Fruit fly (Drosophila melanogaster) whole organism, adult: Measurements from ENCODE around the gene CG33107.

Experiments
- CG11617 ChIP-seq: fragments of 200-800 bp; sonication (Bioruptor generic); optimal IDR thresholded peaks from 2 replicates; lab custom pipeline; 2017; ENCODE audit warnings: mild to moderate bottlenecking, missing biosample characterization, missing genetic modification reagents, missing genetic modification characterization
- CG12768 ChIP-seq: fragments of 200-800 bp; sonication (Bioruptor generic); optimal IDR thresholded peaks from 2 replicates; lab custom pipeline; 2017; ENCODE audit warnings: missing biosample characterization, missing genetic modification characterization, mild to moderate bottlenecking, moderate library complexity, missing genetic modification reagents
- CG14711 ChIP-seq: fragments of 200-800 bp; sonication (Bioruptor generic); optimal IDR thresholded peaks from 2 replicates; lab custom pipeline; 2018; ENCODE audit warnings: missing biosample characterization, mild to moderate bottlenecking, missing genetic modification characterization, moderate library complexity
- CG1620 ChIP-seq: fragments of 200-800 bp; sonication (Bioruptor generic); optimal IDR thresholded peaks from 2 replicates; lab custom pipeline; 2016; ENCODE audit warnings: missing biosample characterization, missing genetic modification characterization
- CG33017 ChIP-seq: fragments of 200-800 bp; sonication (Bioruptor generic); optimal IDR thresholded peaks from 2 replicates; lab custom pipeline; 2018; ENCODE audit warnings: missing biosample characterization, mild to moderate bottlenecking, missing genetic modification characterization, moderate library complexity
- CG5204 ChIP-seq: fragments of 200-800 bp; sonication (Bioruptor generic); optimal IDR thresholded peaks from 2 replicates; lab custom pipeline; 2016; ENCODE audit warnings: missing biosample characterization, missing genetic modification characterization
- CG7045 ChIP-seq: fragments of 200-800 bp; sonication (Bioruptor generic); optimal IDR thresholded peaks from 2 replicates; lab custom pipeline; 2017; ENCODE audit warnings: missing biosample characterization, mild to moderate bottlenecking, missing genetic modification characterization
- CG7101 ChIP-seq: fragments of 200-800 bp; sonication (Bioruptor generic); optimal IDR thresholded peaks from 2 replicates; lab custom pipeline; 2018; ENCODE audit warnings: missing biosample characterization, mild to moderate bottlenecking, missing genetic modification characterization, moderate library complexity
- Clk ChIP-seq: fragments of 200-800 bp; sonication (Bioruptor generic); optimal IDR thresholded peaks from 2 replicates; lab custom pipeline; 2017; ENCODE audit warnings: missing biosample characterization, missing genetic modification characterization
- Crg-1 ChIP-seq: fragments of 200-800 bp; sonication (Bioruptor generic); optimal IDR thresholded peaks from 2 replicates; lab custom pipeline; 2016; ENCODE audit warnings: missing biosample characterization, missing genetic modification characterization
- Hr96 ChIP-seq: fragments of 200-800 bp; sonication (Bioruptor generic); optimal IDR thresholded peaks from 2 replicates; lab custom pipeline; 2016; ENCODE audit warnings: missing biosample characterization, missing genetic modification characterization
- Mnt ChIP-seq: fragments of 200-800 bp; sonication (Bioruptor generic); optimal IDR thresholded peaks from 2 replicates; lab custom pipeline; 2016; ENCODE audit warnings: missing biosample characterization, mild to moderate bottlenecking, missing genetic modification characterization
- bab1 ChIP-seq: fragments of 200-800 bp; sonication (Bioruptor generic); optimal IDR thresholded peaks from 3 replicates; lab custom pipeline; 2019; ENCODE audit warnings: missing biosample characterization, mild to moderate bottlenecking, missing genetic modification characterization, moderate library complexity
- cic ChIP-seq: fragments of 200-800 bp; sonication (Bioruptor generic); optimal IDR thresholded peaks from 2 replicates; lab custom pipeline; 2017; ENCODE audit warnings: missing biosample characterization, mild to moderate bottlenecking, missing genetic modification characterization, moderate library complexity
- cnc ChIP-seq, 2 experiments: fragments of >200 bp; optimal IDR thresholded peaks; 2 replicates each; lab custom pipeline; 2017
- kay ChIP-seq: fragments of 200-800 bp; sonication (Bioruptor generic); peaks from one replicate; lab custom pipeline; 2016; ENCODE audit warnings: missing biosample characterization, missing genetic modification characterization, borderline replicate concordance
- ovo ChIP-seq: fragments of 200-800 bp; sonication (Bioruptor generic); optimal IDR thresholded peaks from 2 replicates; lab custom pipeline; 2016; ENCODE audit warnings: missing biosample characterization, missing genetic modification characterization
- pad ChIP-seq: fragments of 200-800 bp; sonication (Bioruptor generic); optimal IDR thresholded peaks from 3 replicates; lab custom pipeline; 2017; ENCODE audit warnings: missing biosample characterization, missing genetic modification characterization, mild to moderate bottlenecking, moderate library complexity, missing genetic modification reagents
- tj ChIP-seq: fragments of 200-800 bp; sonication (Bioruptor generic); optimal IDR thresholded peaks from 3 replicates; lab custom pipeline; 2017; ENCODE audit warnings: missing biosample characterization, mild to moderate bottlenecking, missing genetic modification characterization, moderate library complexity
- toe ChIP-seq: fragments of 200-800 bp; sonication (Bioruptor generic); optimal IDR thresholded peaks from 2 replicates; lab custom pipeline; 2016; ENCODE audit warnings: missing biosample characterization, missing genetic modification characterization

CG33107 gene

dm6 chr3R:22613448-22613847 lies 28.9 kb upstream of the CG33107 start, which contains the start of the genes CG31156 and mRRF2:
Gene CG31156, minus strand, starts transcription at chr3R:22613656.
Gene mRRF2, plus strand, starts transcription at chr3R:22613686.
- TF ChIP-seq bab1 (GFP tag; lab: Kevin White, UChicago) (no peak), toe (no peak), Clk (GFP tag; lab: Kevin White, UChicago) (no peak), Mnt (GFP tag; lab: Kevin White, UChicago) (no peak), kay (GFP tag; lab: Kevin White, UChicago) (peak; percentile 88), Crg-1 (GFP tag; lab: Kevin White, UChicago) (no peak)

- TF ChIP-seq pad (no peak), bab1 (GFP tag; lab: Kevin White, UChicago) (no peak), tj (GFP tag; lab: Kevin White, UChicago) (no peak), CG12768 (GFP tag; lab: Kevin White, UChicago) (no peak), CG7045 (GFP tag; lab: Kevin White, UChicago) (no peak), CG33017 (tag; lab: Kevin White, UChicago) (no peak), CG11617 (GFP tag; lab: Kevin White, UChicago) (no peak), Hr96 (no peak), CG5204 (no peak), Crg-1 (GFP tag; lab: Kevin White, UChicago) (no peak), CG1620 (GFP tag; lab: Kevin White, UChicago) (no peak), CG7101 (tag; lab: Kevin White, UChicago) (no peak)
These were observed 24.7 kb upstream of the CG33107 start, which contains the start of gene CG13843 for dm6 chr3R:22609185-22609584. Gene CG13843, plus strand, starts transcription at chr3R:22609485.

dm6 chr3R:22602783-22603182 lies 18.3 kb upstream of the CG33107 start:
- no peak for TF ChIP-seq toe
- no peak for TF ChIP-seq CG5204
- no peak for TF ChIP-seq ovo (GFP tag; lab: Kevin White, UChicago)
- TF ChIP-seq CG33017 (tag; lab: Kevin White, UChicago), result no peak
- TF ChIP-seq pad, result no peak
- no peak for TF ChIP-seq CG14711 (tag; lab: Kevin White, UChicago)
- no peak for TF ChIP-seq CG7045 (GFP tag; lab: Kevin White, UChicago)
- TF ChIP-seq bab1 (GFP tag; lab: Kevin White, UChicago), result no peak
- no peak for TF ChIP-seq CG1620 (GFP tag; lab: Kevin White, UChicago)
- no peak for TF ChIP-seq CG11617 (GFP tag; lab: Kevin White, UChicago)
- TF ChIP-seq Crg-1 (GFP tag; lab: Kevin White, UChicago), result no peak
- no peak for TF ChIP-seq Mnt (GFP tag; lab: Kevin White, UChicago)
- no peak for TF ChIP-seq cic (GFP tag; lab: Kevin White, UChicago)

- no peak for TF ChIP-seq kay (GFP tag; lab: Kevin White, UChicago)
- TF ChIP-seq CG1620 (GFP tag; lab: Kevin White, UChicago), result no peak
- no peak for TF ChIP-seq pad
- TF ChIP-seq ovo (GFP tag; lab: Kevin White, UChicago), result no peak
- TF ChIP-seq Mnt (GFP tag; lab: Kevin White, UChicago), result no peak
- TF ChIP-seq Hr96, result no peak
- TF ChIP-seq CG7101 (tag; lab: Kevin White, UChicago), result no peak
- no peak for TF ChIP-seq CG11617 (GFP tag; lab: Kevin White, UChicago)
- no peak for TF ChIP-seq CG7045 (GFP tag; lab: Kevin White, UChicago)
- no peak for TF ChIP-seq cnc (optimal IDR thresholded peaks at IDR 0.05; lab: Kevin White, UChicago)
- TF ChIP-seq cic (GFP tag; lab: Kevin White, UChicago), result no peak
- no peak for TF ChIP-seq Crg-1 (GFP tag; lab: Kevin White, UChicago)
- no peak for TF ChIP-seq tj (GFP tag; lab: Kevin White, UChicago)
- TF ChIP-seq CG5204, result no peak
These were observed 14.2 kb upstream of the CG33107 start for dm6 chr3R:22598759-22599158.

- TF ChIP-seq Clk (GFP tag; lab: Kevin White, UChicago), result peak; percentile 51
- peak; percentile 62 for TF ChIP-seq CG7101 (tag; lab: Kevin White, UChicago)
- no peak for TF ChIP-seq CG1620 (GFP tag; lab: Kevin White, UChicago)
- no peak for TF ChIP-seq CG11617 (GFP tag; lab: Kevin White, UChicago)
- TF ChIP-seq CG7045 (GFP tag; lab: Kevin White, UChicago), result peak; percentile 57
- TF ChIP-seq CG12768 (GFP tag; lab: Kevin White, UChicago), result peak; percentile 83
- no peak for TF ChIP-seq Mnt (GFP tag; lab: Kevin White, UChicago)
- TF ChIP-seq pad, result peak; percentile 15
- no peak for TF ChIP-seq toe
- TF ChIP-seq tj (GFP tag; lab: Kevin White, UChicago), result no peak
- peak; percentile 73 for TF ChIP-seq CG33017 (tag; lab: Kevin White, UChicago)
- TF ChIP-seq Hr96, result peak; percentile 58
- peak; percentile 31 for TF ChIP-seq CG5204
These were observed 12.9 kb upstream of the CG33107 start for dm6 chr3R:22597344-22597954.

dm6 chr3R:22596450-22596849 lies 11.9 kb upstream of the CG33107 start:
- no peak for TF ChIP-seq cnc (optimal IDR thresholded peaks at IDR 0.05; lab: Kevin White, UChicago)
- TF ChIP-seq CG7101 (tag; lab: Kevin White, UChicago), result no peak
